Fruit fly (Drosophila melanogaster): Measurements from ENCODE around the gene CG15357.

Gene CG15357

dm6 chr2L:1987434-1988191 is 42.1 kb upstream of the CG15357 start, which contains the start of gene Got2 (continued):
- TF ChIP-seq toy (GFP tag; IDR thresholded peaks at IDR 0.05) (no peak), B-H1 (GFP tag; IDR thresholded peaks at IDR 0.05) (no peak), pros (GFP tag; optimal IDR thresholded peaks at IDR 0.05) (no peak), luna (GFP tag; optimal IDR thresholded peaks at IDR 0.05) (no peak), shn (GFP tag; optimal IDR thresholded peaks at IDR 0.05) (no peak), wek (GFP tag; optimal IDR thresholded peaks at IDR 0.05) (no peak), oc (tag; optimal IDR thresholded peaks at IDR 0.05) (no peak), CG17359 (tag; optimal IDR thresholded peaks at IDR 0.05) (no peak), repo (GFP tag; optimal IDR thresholded peaks at IDR 0.05) (no peak), CG12104 (GFP tag; optimal IDR thresholded peaks at IDR 0.05) (no peak), CG15601 (tag; optimal IDR thresholded peaks at IDR 0.05) (no peak), CG18011 (GFP tag; optimal IDR thresholded peaks at IDR 0.05) (no peak), Asciz (GFP tag; optimal IDR thresholded peaks at IDR 0.05) (no peak), gcm2 (GFP tag; optimal IDR thresholded peaks at IDR 0.05) (no peak), CG7372 (GFP tag; IDR thresholded peaks at IDR 0.05) (no peak), Hsf (GFP tag; optimal IDR thresholded peaks at IDR 0.05) (no peak), Ets97D (GFP tag; optimal IDR thresholded peaks at IDR 0.05) (no peak), grn (GFP tag; optimal IDR thresholded peaks at IDR 0.05) (no peak), CG18619 (GFP tag; optimal IDR thresholded peaks at IDR 0.05) (no peak), jing (GFP tag; optimal IDR thresholded peaks at IDR 0.05) (no peak), CG32767 (GFP tag; IDR thresholded peaks at IDR 0.05) (no peak), knrl (GFP tag; IDR thresholded peaks at IDR 0.05; ENCODE audit: partially characterized antibody) (peak; percentile 85), cad (GFP tag; optimal IDR thresholded peaks at IDR 0.05) (no peak), CG4404 (GFP tag; IDR thresholded peaks at IDR 0.05) (no peak), danr (GFP tag; IDR thresholded peaks at IDR 0.05) (no peak; the same call in 1 of the 2 replicates), CG8359 (GFP tag; optimal IDR thresholded peaks at IDR 0.05; ENCODE audit: borderline replicate concordance) (no peak), Dref (GFP tag; IDR thresholded peaks at IDR 0.05) (peak; percentile 54), bab2 (GFP tag; optimal IDR thresholded peaks at IDR 0.05) (no peak), Sox100B (GFP tag; optimal IDR thresholded peaks at IDR 0.05) (peak; percentile 47), CG10321 (GFP tag; IDR thresholded peaks at IDR 0.05) (peak; percentile 87), CG5180 (GFP tag; optimal IDR thresholded peaks at IDR 0.05) (peak; percentile 95), Dad (GFP tag; optimal IDR thresholded peaks at IDR 0.05) (no peak), sisA (GFP tag; IDR thresholded peaks at IDR 0.05) (no peak), Dll (GFP tag; IDR thresholded peaks at IDR 0.05; ENCODE audit: partially characterized antibody) (peak; percentile 82), CG4707 (GFP tag; optimal IDR thresholded peaks at IDR 0.05) (no peak), CG18599 (GFP tag; optimal IDR thresholded peaks at IDR 0.05) (peak; percentile 43), CG14050 (GFP tag; IDR thresholded peaks at IDR 0.05) (no peak), CoRest (tag; optimal IDR thresholded peaks at IDR 0.05) (peak; percentile 39), HLH54F (GFP tag; optimal IDR thresholded peaks at IDR 0.05) (no peak), dan (GFP tag; IDR thresholded peaks at IDR 0.05) (no peak), Hr3 (GFP tag; optimal IDR thresholded peaks at IDR 0.05) (peak; percentile 17), CG10366 (GFP tag; IDR thresholded peaks at IDR 0.05) (peak; percentile 31; the same call in 1 of the 2 replicates), fru (optimal IDR thresholded peaks at IDR 0.05) (no peak), CG2129 (GFP tag; IDR thresholded peaks at IDR 0.05; ENCODE audit: partially characterized antibody) (peak; percentile 18; the same call in 1 of the 2 replicates), Deaf1 (tag; optimal IDR thresholded peaks at IDR 0.05) (peak; percentile 12), seq (GFP tag; IDR thresholded peaks at IDR 0.05) (no peak), Lhr (GFP tag; optimal IDR thresholded peaks at IDR 0.05) (no peak), Sox102F (GFP tag; optimal IDR thresholded peaks at IDR 0.05) (peak; percentile 49), wdn (GFP tag; IDR thresholded peaks at IDR 0.05) (no peak), crp (GFP tag; optimal IDR thresholded peaks at IDR 0.05) (peak in 1 of 2 experiments; percentile 63)
